Worm (Caenorhabditis elegans): ENCODE measurements around the gene C02E7.10.

Gene C02E7.10

DNA sequence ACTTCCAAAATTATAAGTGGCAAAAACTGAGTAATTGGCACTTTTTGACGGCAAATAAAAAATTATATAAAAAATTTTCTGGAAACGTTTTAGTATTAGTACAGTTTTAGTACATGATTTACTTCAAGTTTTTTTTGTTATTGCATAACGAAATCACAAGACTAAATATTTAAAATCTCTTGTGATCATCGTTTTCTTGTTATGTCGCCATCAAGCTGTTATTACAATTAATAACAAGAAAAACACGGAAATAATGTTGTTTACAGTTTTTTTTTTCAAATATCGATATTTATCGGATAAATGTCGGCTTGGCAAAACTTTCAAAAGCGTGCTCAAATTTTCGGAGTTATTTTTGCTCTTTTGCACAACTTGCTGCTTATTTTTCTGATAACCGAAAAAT, 15.8 kb upstream of the C02E7.10 start, which contains the start of gene str-209:
str-209 (plus strand) TSS at position 301 of the 400 bp plus-strand sequence.
- no peak for TF ChIP-seq lag-1 (GFP tag; IDR thresholded peaks at IDR 0.05)
- no peak for TF ChIP-seq Y95B8A.8 (GFP tag; IDR thresholded peaks at IDR 0.05)
- no peak for TF ChIP-seq attf-5 (GFP tag; optimal IDR thresholded peaks at IDR 0.05)
- TF ChIP-seq tbp1 (GFP tag; optimal IDR thresholded peaks at IDR 0.05): no peak
- TF ChIP-seq nfya-1 (tag; optimal IDR thresholded peaks at IDR 0.05; ENCODE audit: borderline replicate concordance, insufficient read depth): no peak
- TF ChIP-seq rec-8 (tag; optimal IDR thresholded peaks at IDR 0.05): no peak
- no peak for TF ChIP-seq Y79H2A.3 (GFP tag; conservative IDR thresholded peaks at IDR 0.05)
- no peak for TF ChIP-seq ceh-91 (GFP tag; IDR thresholded peaks at IDR 0.05)
- no peak for TF ChIP-seq pbrm-1 (GFP tag; IDR thresholded peaks at IDR 0.05)
- no peak for TF ChIP-seq hmg-1.2 (GFP tag; IDR thresholded peaks at IDR 0.05)
- TF ChIP-seq die-1 (tag; optimal IDR thresholded peaks at IDR 0.05): no peak
- TF ChIP-seq ZK185.1 (tag; optimal IDR thresholded peaks at IDR 0.05; ENCODE audit: poor library complexity, severe bottlenecking): no peak
- TF ChIP-seq athp-1 (tag; optimal IDR thresholded peaks at IDR 0.05): no peak
- no peak for TF ChIP-seq mxl-1 (tag; optimal IDR thresholded peaks at IDR 0.05)
- no peak for TF ChIP-seq snpc-1.1 (tag; optimal IDR thresholded peaks at IDR 0.05; ENCODE audit: insufficient read depth)
- TF ChIP-seq cebp-2 (GFP tag; IDR thresholded peaks at IDR 0.05): no peak
- no peak for TF ChIP-seq ccch-3 (GFP tag; optimal IDR thresholded peaks at IDR 0.05)
- TF ChIP-seq C06A6.2 (GFP tag; conservative IDR thresholded peaks at IDR 0.05): no peak
- no peak for TF ChIP-seq him-1 (tag; optimal IDR thresholded peaks at IDR 0.05)
- TF ChIP-seq bed-1 (GFP tag; IDR thresholded peaks at IDR 0.05): no peak

- TF ChIP-seq ztf-3 (GFP tag; optimal IDR thresholded peaks at IDR 0.05) (no peak), cebp-1 (GFP tag; IDR thresholded peaks at IDR 0.05) (no peak), cebp-1 (tag; optimal IDR thresholded peaks at IDR 0.05) (no peak), attf-3 (GFP tag; conservative IDR thresholded peaks at IDR 0.05) (no peak), B0261.1 (tag; optimal IDR thresholded peaks at IDR 0.05) (no peak), ztf-28 (GFP tag; IDR thresholded peaks at IDR 0.05) (no peak)
Measured at ce11 chrV:4944219-4944618, 11.4 kb upstream of the C02E7.10 start, which contains the start of gene str-211. TSS of gene str-211 (minus strand) at chrV:4944319.

- no peak for TF ChIP-seq madf-8 (GFP tag; conservative IDR thresholded peaks at IDR 0.05)
- no peak for TF ChIP-seq Y53G8AR.9 (GFP tag; conservative IDR thresholded peaks at IDR 0.05)
- no peak for TF ChIP-seq hmg-1.2 (GFP tag; IDR thresholded peaks at IDR 0.05)
- TF ChIP-seq bed-2 (GFP tag; IDR thresholded peaks at IDR 0.05): no peak
- TF ChIP-seq F57A8.1 (GFP tag; optimal IDR thresholded peaks at IDR 0.05): no peak
- no peak for TF ChIP-seq dpff-1 (tag; optimal IDR thresholded peaks at IDR 0.05)
- no peak for TF ChIP-seq nfyb-1 (GFP tag; IDR thresholded peaks at IDR 0.05)
- TF ChIP-seq cebp-1 (GFP tag; IDR thresholded peaks at IDR 0.05): no peak
- no peak for TF ChIP-seq cebp-1 (tag; optimal IDR thresholded peaks at IDR 0.05)
- no peak for TF ChIP-seq nhr-80 (tag; optimal IDR thresholded peaks at IDR 0.05)
- TF ChIP-seq Y79H2A.3 (GFP tag; conservative IDR thresholded peaks at IDR 0.05): no peak
- no peak for TF ChIP-seq efl-1 (GFP tag; optimal IDR thresholded peaks at IDR 0.05)
- TF ChIP-seq ztf-3 (GFP tag; optimal IDR thresholded peaks at IDR 0.05): no peak
- TF ChIP-seq mcd-1 (GFP tag; IDR thresholded peaks at IDR 0.05): no peak
- no peak for TF ChIP-seq rpc-1 (optimal IDR thresholded peaks at IDR 0.05)
- no peak for TF ChIP-seq rpc-1 (tag; optimal IDR thresholded peaks at IDR 0.05)
- TF ChIP-seq die-1 (tag; optimal IDR thresholded peaks at IDR 0.05): no peak
Measured at ce11 chrV:4937337-4937736, 4.5 kb upstream of the C02E7.10 start.

Measured in whole organism, young adult.